Fruit fly (Drosophila melanogaster): ENCODE data around the gene RPA2.

Gene RPA2

DNA sequence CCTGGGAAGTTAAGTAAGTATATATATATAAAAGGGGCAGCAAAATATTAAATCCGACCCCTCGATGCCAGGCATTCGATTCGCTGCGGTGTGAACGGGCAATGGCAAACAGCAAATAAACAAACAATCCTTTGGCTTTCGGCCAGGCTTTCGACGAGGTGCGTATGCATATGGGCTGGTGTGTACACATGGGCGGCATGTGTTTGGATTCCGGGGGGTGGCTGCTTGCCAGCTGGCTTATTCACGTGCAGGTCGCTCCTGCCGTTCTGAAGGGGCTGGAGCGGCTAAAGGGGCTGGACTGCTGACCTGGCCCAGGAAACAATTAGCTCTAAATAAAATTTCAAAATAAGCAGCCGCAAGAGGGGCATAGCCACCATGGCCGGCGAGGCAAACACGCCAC, 11.4 kb upstream of the RPA2 start:
- peak; percentile 54 for TF ChIP-seq svp (GFP tag)
- no peak for TF ChIP-seq Blimp-1 (GFP tag; optimal IDR thresholded peaks at IDR 0.05)
- 0 out of 3 replicates have a peak, but pooled peaks have one; percentile 25 for TF ChIP-seq CG6163 (GFP tag; IDR thresholded peaks at IDR 0.05)
- peak; percentile 2 for TF ChIP-seq fkh (GFP tag; optimal IDR thresholded peaks at IDR 0.05)

DNA sequence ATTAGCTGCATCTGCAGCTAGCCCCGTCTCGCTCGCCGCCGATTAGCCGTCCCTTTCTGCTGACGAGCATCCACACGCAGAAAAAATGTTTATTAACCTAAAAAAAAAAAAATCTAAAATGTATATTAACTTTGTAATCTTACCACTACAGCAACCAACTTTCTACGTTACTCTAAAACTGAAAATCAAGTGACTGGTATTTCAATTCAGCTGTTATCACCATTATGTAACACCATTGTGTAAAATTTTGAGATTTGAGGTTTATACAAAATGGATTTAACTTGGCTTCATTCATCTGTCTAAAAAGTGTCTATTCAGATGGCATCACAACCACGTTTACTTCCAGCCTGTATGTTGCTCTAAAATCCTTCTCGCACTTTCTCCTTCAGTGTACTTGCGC, 10.5 kb upstream of the RPA2 start:
- TF ChIP-seq CG6163 (GFP tag; IDR thresholded peaks at IDR 0.05), result no peak
- TF ChIP-seq topi (GFP tag; optimal IDR thresholded peaks at IDR 0.05), result peak; percentile 34
- peak; percentile 24 for TF ChIP-seq CG6792 (GFP tag; optimal IDR thresholded peaks at IDR 0.05)
- no peak for TF ChIP-seq CG15336 (GFP tag; IDR thresholded peaks at IDR 0.05)
- TF ChIP-seq pdm3 (GFP tag; optimal IDR thresholded peaks at IDR 0.05), result peak; percentile 59
- TF ChIP-seq Smox (GFP tag; optimal IDR thresholded peaks at IDR 0.05), result peak; percentile 27
- no peak for TF ChIP-seq fd85E (GFP tag; optimal IDR thresholded peaks at IDR 0.05)
- peak; percentile 35 for TF ChIP-seq CG10669 (GFP tag; optimal IDR thresholded peaks at IDR 0.05)
- peak; percentile 12 for TF ChIP-seq Sox14 (GFP tag; optimal IDR thresholded peaks at IDR 0.05)
- no peak for TF ChIP-seq dac (GFP tag; optimal IDR thresholded peaks at IDR 0.05)
- TF ChIP-seq CG11762 (GFP tag; optimal IDR thresholded peaks at IDR 0.05; ENCODE audit: insufficient read depth), result peak; percentile 41
- TF ChIP-seq CG3919 (GFP tag; optimal IDR thresholded peaks at IDR 0.05), result peak; percentile 48
- peak; percentile 25 for TF ChIP-seq Ets96B (tag; optimal IDR thresholded peaks at IDR 0.05)
- TF ChIP-seq acj6 (GFP tag; optimal IDR thresholded peaks at IDR 0.05), result peak; percentile 48
- peak; percentile 53 for TF ChIP-seq Met (GFP tag; optimal IDR thresholded peaks at IDR 0.05)
- TF ChIP-seq Ets21C (GFP tag; optimal IDR thresholded peaks at IDR 0.05), result peak; percentile 3
- peak; percentile 46 for TF ChIP-seq Hr4 (GFP tag; optimal IDR thresholded peaks at IDR 0.05)
- TF ChIP-seq eg (GFP tag; IDR thresholded peaks at IDR 0.05), result no peak; the same call in 2 of the 3 replicates
- peak; percentile 36 for TF ChIP-seq CG6808 (GFP tag; optimal IDR thresholded peaks at IDR 0.05)
- TF ChIP-seq OdsH (GFP tag; optimal IDR thresholded peaks at IDR 0.05), result peak; percentile 55
- peak; percentile 15 for TF ChIP-seq spab (GFP tag; optimal IDR thresholded peaks at IDR 0.05)
- peak; percentile 40 for TF ChIP-seq Hr39 (GFP tag; optimal IDR thresholded peaks at IDR 0.05)
- no peak for TF ChIP-seq Eip93F (GFP tag; optimal IDR thresholded peaks at IDR 0.05)
- TF ChIP-seq CG11902 (GFP tag; optimal IDR thresholded peaks at IDR 0.05), result no peak
- peak; percentile 27 for TF ChIP-seq cyc (GFP tag; optimal IDR thresholded peaks at IDR 0.05)
- TF ChIP-seq CG9139 (GFP tag; optimal IDR thresholded peaks at IDR 0.05), result no peak
- TF ChIP-seq esn (GFP tag; optimal IDR thresholded peaks at IDR 0.05), result peak; percentile 48
- TF ChIP-seq CG6276 (GFP tag; optimal IDR thresholded peaks at IDR 0.05), result peak; percentile 7
- peak; percentile 56 for TF ChIP-seq fd59A (GFP tag; optimal IDR thresholded peaks at IDR 0.05)
- TF ChIP-seq Eip75B (GFP tag; optimal IDR thresholded peaks at IDR 0.05), result peak; percentile 46
- no peak for TF ChIP-seq vri (GFP tag; optimal IDR thresholded peaks at IDR 0.05)
- no peak for TF ChIP-seq CG8632 (GFP tag; optimal IDR thresholded peaks at IDR 0.05)
- peak; percentile 13 for TF ChIP-seq CG7368 (GFP tag; optimal IDR thresholded peaks at IDR 0.05)
- TF ChIP-seq achi (GFP tag; optimal IDR thresholded peaks at IDR 0.05), result peak; percentile 55
- TF ChIP-seq Eip78C (GFP tag), result peak; percentile 81
- peak in 1 of 2 experiments; percentile 4 for TF ChIP-seq ss (GFP tag; optimal IDR thresholded peaks at IDR 0.05)
- TF ChIP-seq fkh (GFP tag; optimal IDR thresholded peaks at IDR 0.05), result no peak
- TF ChIP-seq Sox15 (GFP tag; optimal IDR thresholded peaks at IDR 0.05), result peak; percentile 4
- TF ChIP-seq CG16779 (tag; optimal IDR thresholded peaks at IDR 0.05), result no peak
- peak; percentile 19 for TF ChIP-seq CG3032 (tag; optimal IDR thresholded peaks at IDR 0.05)
- TF ChIP-seq CG4318 (GFP tag; optimal IDR thresholded peaks at IDR 0.05), result peak; percentile 21
- TF ChIP-seq Hr38 (GFP tag; optimal IDR thresholded peaks at IDR 0.05), result no peak
- TF ChIP-seq Lpt (GFP tag; optimal IDR thresholded peaks at IDR 0.05), result no peak
- no peak for TF ChIP-seq Sox102F (GFP tag; optimal IDR thresholded peaks at IDR 0.05)
- TF ChIP-seq CG8319 (GFP tag; optimal IDR thresholded peaks at IDR 0.05), result no peak
- TF ChIP-seq CG34406 (GFP tag; optimal IDR thresholded peaks at IDR 0.05), result peak; percentile 6
- TF ChIP-seq Gug (GFP tag; IDR thresholded peaks at IDR 0.05), result peak; percentile 9; the same call in 1 of the 2 replicates
- TF ChIP-seq Blimp-1 (GFP tag; optimal IDR thresholded peaks at IDR 0.05), result no peak
- TF ChIP-seq CG6854 (GFP tag; optimal IDR thresholded peaks at IDR 0.05), result no peak
